Fruit fly (Drosophila melanogaster) whole organism, embryonic: ENCODE measurements around the gene scny.

ENCODE experiments used
- CG10267 ChIP-seq: fragments of 200-800 bp; sonication (Bioruptor generic); optimal IDR thresholded peaks from 2 replicates; lab custom pipeline; 2018; ENCODE audit warnings: missing biosample characterization, mild to moderate bottlenecking, missing genetic modification characterization, moderate library complexity
- CG10979 ChIP-seq: fragments of 200-800 bp; sonication (Bioruptor generic); optimal IDR thresholded peaks from 2 replicates; lab custom pipeline; 2018; ENCODE audit warnings: missing biosample characterization, mild to moderate bottlenecking, missing genetic modification characterization, moderate library complexity
- CG11398 ChIP-seq: fragments of 200-800 bp; sonication (Bioruptor generic); optimal IDR thresholded peaks from 2 replicates; lab custom pipeline; 2016; ENCODE audit warnings: missing biosample characterization, missing genetic modification characterization
- CG11456 ChIP-seq: fragments of 200-800 bp; sonication (Bioruptor generic); IDR thresholded peaks from 3 replicates; pipeline ENCODE4 v1.3.6; 2022; ENCODE audit warnings: missing biosample characterization, missing genetic modification characterization
- CG11695 ChIP-seq: fragments of 200-800 bp; sonication (Bioruptor generic); IDR thresholded peaks from 3 replicates; pipeline ENCODE4 v1.3.6; 2022; ENCODE audit warnings: missing biosample characterization, missing genetic modification characterization
- CG12391 ChIP-seq: fragments of 200-800 bp; sonication (Bioruptor generic); optimal IDR thresholded peaks from 3 replicates; lab custom pipeline; 2018; ENCODE audit warnings: missing biosample characterization, mild to moderate bottlenecking, missing genetic modification characterization, moderate library complexity
- CG12659 ChIP-seq: fragments of 200-800 bp; sonication (Bioruptor generic); optimal IDR thresholded peaks from 3 replicates; lab custom pipeline; 2017; ENCODE audit warnings: mild to moderate bottlenecking, missing biosample characterization, missing genetic modification reagents, missing genetic modification characterization
- CG14050 ChIP-seq: fragments of 200-800 bp; sonication (Bioruptor generic); IDR thresholded peaks from 3 replicates; pipeline ENCODE4 v1.3.6; 2022; ENCODE audit warnings: missing biosample characterization, missing genetic modification characterization
- CG14441 ChIP-seq: fragments of 200-800 bp; sonication (Bioruptor generic); IDR thresholded peaks from 2 replicates; pipeline ENCODE4 v1.3.6; 2022; ENCODE audit warnings: missing biosample characterization, missing genetic modification characterization
- CG15696 ChIP-seq: fragments of 200-800 bp; sonication (Bioruptor generic); optimal IDR thresholded peaks from 2 replicates; lab custom pipeline; 2019; ENCODE audit warnings: missing biosample characterization, mild to moderate bottlenecking, missing genetic modification characterization, moderate library complexity
- CG16779 ChIP-seq: fragments of 200-800 bp; sonication (Bioruptor generic); IDR thresholded peaks from 2 replicates; pipeline ENCODE4 v1.3.6; 2022; ENCODE audit warnings: missing biosample characterization, missing genetic modification characterization
- CG18262 ChIP-seq: fragments of 200-800 bp; optimal IDR thresholded peaks from 3 replicates; lab custom pipeline; 2019; ENCODE audit warnings: missing biosample characterization, mild to moderate bottlenecking, missing genetic modification characterization, moderate library complexity
- CG2199 ChIP-seq: fragments of 200-800 bp; sonication (Bioruptor generic); IDR thresholded peaks from 3 replicates; pipeline ENCODE4 v1.3.6; 2022; ENCODE audit warnings: missing biosample characterization, missing genetic modification characterization
- CG4730 ChIP-seq: fragments of 200-800 bp; sonication (Bioruptor generic); IDR thresholded peaks from 2 replicates; pipeline ENCODE4 v1.3.6; 2022; ENCODE audit warnings: missing biosample characterization, missing genetic modification characterization
- CG6175 ChIP-seq: fragments of 200-800 bp; sonication (Bioruptor generic); IDR thresholded peaks from 3 replicates; pipeline ENCODE4 v1.3.6; 2022; ENCODE audit warnings: missing biosample characterization, missing genetic modification characterization
- CG6683 ChIP-seq: fragments of 200-800 bp; sonication (Bioruptor generic); optimal IDR thresholded peaks from 2 replicates; lab custom pipeline; 2017; ENCODE audit warnings: missing biosample characterization, mild to moderate bottlenecking, missing genetic modification characterization, missing genetic modification reagents
- CG7556 ChIP-seq: fragments of 200-800 bp; sonication (Bioruptor generic); optimal IDR thresholded peaks from 2 replicates; lab custom pipeline; 2017; ENCODE audit warnings: missing biosample characterization, mild to moderate bottlenecking, missing genetic modification characterization
- CHES-1-like ChIP-seq: fragments of 200-800 bp; sonication (Bioruptor generic); optimal IDR thresholded peaks from 2 replicates; lab custom pipeline; 2016; ENCODE audit warnings: missing biosample characterization, missing genetic modification characterization
- CkIIα-i1 ChIP-seq: fragments of 200-800 bp; sonication (Bioruptor generic); IDR thresholded peaks from 2 replicates; pipeline ENCODE4 v1.3.6; 2022; ENCODE audit warnings: missing biosample characterization, missing genetic modification characterization
- Doc3 ChIP-seq: fragments of 200-800 bp; sonication (Bioruptor generic); IDR thresholded peaks from 3 replicates; pipeline ENCODE4 v1.3.6; 2022; ENCODE audit warnings: missing biosample characterization, missing genetic modification characterization; ENCODE audit not compliant: partially characterized antibody
- Fer1 ChIP-seq: fragments of 200-800 bp; sonication (Bioruptor generic); optimal IDR thresholded peaks from 2 replicates; lab custom pipeline; 2017; ENCODE audit warnings: missing biosample characterization, mild to moderate bottlenecking, missing genetic modification characterization
- Fer3 ChIP-seq: fragments of 200-800 bp; sonication (Bioruptor generic); optimal IDR thresholded peaks from 2 replicates; lab custom pipeline; 2018; ENCODE audit warnings: missing biosample characterization, mild to moderate bottlenecking, missing genetic modification characterization, moderate library complexity
- Hr3 ChIP-seq: fragments of 200-800 bp; sonication (Bioruptor generic); optimal IDR thresholded peaks from 3 replicates; lab custom pipeline; 2016; ENCODE audit warnings: missing biosample characterization, missing genetic modification characterization
- Hr51 ChIP-seq, 2 experiments: fragments of 200-800 bp; sonication (Bioruptor generic); optimal IDR thresholded peaks; 2 replicates in 1 of 2; 3 replicates in 1 of 2; lab custom pipeline; 2016 to 2018; ENCODE audit warnings: missing biosample characterization in 2 of 2, missing genetic modification characterization in 2 of 2, mild to moderate bottlenecking in 1 of 2, moderate library complexity in 1 of 2
- Lhr ChIP-seq: fragments of 200-800 bp; sonication (Bioruptor generic); optimal IDR thresholded peaks from 3 replicates; lab custom pipeline; 2017; ENCODE audit warnings: mild to moderate bottlenecking, missing biosample characterization, missing genetic modification reagents, missing genetic modification characterization
- Mad ChIP-seq: fragments of 200-800 bp; sonication (Bioruptor generic); optimal IDR thresholded peaks from 2 replicates; lab custom pipeline; 2016; ENCODE audit warnings: missing biosample characterization, missing genetic modification characterization
- Poxn ChIP-seq: fragments of 200-800 bp; sonication (Bioruptor generic); IDR thresholded peaks from 2 replicates; pipeline ENCODE4 v1.3.6; 2022; ENCODE audit warnings: missing biosample characterization, missing genetic modification characterization
- Tbp ChIP-seq: fragments of >200 bp; optimal IDR thresholded peaks from 2 replicates; lab custom pipeline; 2018; ENCODE audit warnings: missing biosample characterization, missing genetic modification characterization
- Xbp1 ChIP-seq: fragments of 200-800 bp; sonication (Bioruptor generic); optimal IDR thresholded peaks from 3 replicates; lab custom pipeline; 2016; ENCODE audit warnings: missing biosample characterization, mild to moderate bottlenecking, missing genetic modification characterization
- ab ChIP-seq: fragments of 200-800 bp; sonication (Bioruptor generic); optimal IDR thresholded peaks from 2 replicates; lab custom pipeline; 2016; ENCODE audit warnings: missing biosample characterization, missing genetic modification characterization
- al ChIP-seq: fragments of 200-800 bp; sonication (Bioruptor generic); IDR thresholded peaks from 2 replicates; pipeline ENCODE4 v1.3.6; 2022; ENCODE audit warnings: missing biosample characterization, missing genetic modification characterization
- cg ChIP-seq: fragments of 200-800 bp; sonication (Bioruptor generic); optimal IDR thresholded peaks from 3 replicates; lab custom pipeline; 2019; ENCODE audit warnings: missing biosample characterization, mild to moderate bottlenecking, missing genetic modification characterization, moderate library complexity
- chinmo ChIP-seq: fragments of 200-800 bp; sonication (Bioruptor generic); IDR thresholded peaks from 4 replicates; pipeline ENCODE4 v1.3.6; 2022; ENCODE audit warnings: missing biosample characterization, missing genetic modification characterization; ENCODE audit not compliant: partially characterized antibody
- chm ChIP-seq: fragments of 200-800 bp; sonication (Bioruptor generic); IDR thresholded peaks from 2 replicates; pipeline ENCODE4 v1.3.6; 2022; ENCODE audit warnings: missing biosample characterization, missing genetic modification characterization
- ci ChIP-seq: fragments of 200-800 bp; sonication (Bioruptor generic); IDR thresholded peaks from 3 replicates; pipeline ENCODE4 v1.3.6; 2022; ENCODE audit warnings: missing biosample characterization, missing genetic modification characterization
- ftz-f1 ChIP-seq: fragments of 200-800 bp; sonication (Bioruptor generic); optimal IDR thresholded peaks from 2 replicates; lab custom pipeline; 2016; ENCODE audit warnings: missing biosample characterization, missing genetic modification characterization
- gcm ChIP-seq: fragments of 200-800 bp; sonication (Bioruptor generic); optimal IDR thresholded peaks from 2 replicates; lab custom pipeline; 2019; ENCODE audit warnings: missing biosample characterization, mild to moderate bottlenecking, missing genetic modification characterization, moderate library complexity
- grn ChIP-seq: fragments of 200-800 bp; sonication (Bioruptor generic); optimal IDR thresholded peaks from 3 replicates; lab custom pipeline; 2017; ENCODE audit warnings: missing biosample characterization, missing genetic modification characterization
- lov ChIP-seq, 2 experiments: fragments of 200-800 bp in 1 of 2; fragments of >200 bp in 1 of 2; sonication (Bioruptor generic) in 1 of 2; IDR thresholded peaks in 1 of 2; optimal IDR thresholded peaks in 1 of 2; 2 replicates in 1 of 2; 3 replicates in 1 of 2; pipeline versions ENCODE4 v1.3.6 to Lab custom; 2017 to 2022; ENCODE audit warnings: missing biosample characterization in 1 of 2, missing genetic modification characterization in 1 of 2
- mirr ChIP-seq: fragments of 200-800 bp; sonication (Bioruptor generic); optimal IDR thresholded peaks from 3 replicates; lab custom pipeline; 2018; ENCODE audit warnings: missing biosample characterization, mild to moderate bottlenecking, missing genetic modification characterization
- nau ChIP-seq: fragments of 200-800 bp; sonication (Bioruptor generic); optimal IDR thresholded peaks from 3 replicates; lab custom pipeline; 2017; ENCODE audit warnings: missing biosample characterization, mild to moderate bottlenecking, missing genetic modification characterization, missing genetic modification reagents
- odd ChIP-seq: fragments of 200-800 bp; sonication (Bioruptor generic); optimal IDR thresholded peaks from 2 replicates; lab custom pipeline; 2017; ENCODE audit warnings: missing biosample characterization, mild to moderate bottlenecking, missing genetic modification characterization
- otp ChIP-seq: fragments of 200-800 bp; sonication (Bioruptor generic); IDR thresholded peaks from 3 replicates; pipeline ENCODE4, ENCODE4 v1.3.6; 2022; ENCODE audit warnings: missing biosample characterization, missing genetic modification characterization
- pan ChIP-seq, 4 experiments: fragments of >200 bp in 3 of 4; fragments of 200-800 bp in 1 of 4; sonication (Bioruptor generic) in 1 of 4; optimal IDR thresholded peaks in 3 of 4; IDR thresholded peaks in 1 of 4; 2 replicates each; pipeline versions ENCODE4 v1.3.6 to Lab custom; 2017 to 2022; ENCODE audit warnings: missing biosample characterization in 2 of 4, missing genetic modification characterization in 2 of 4, mixed read lengths in 1 of 4
- ro ChIP-seq: fragments of 200-800 bp; sonication (Bioruptor generic); IDR thresholded peaks from 2 replicates; pipeline ENCODE4 v1.3.6; 2022; ENCODE audit warnings: missing biosample characterization, missing genetic modification characterization
- ssp ChIP-seq: fragments of 200-800 bp; sonication (Bioruptor generic); IDR thresholded peaks from 2 replicates; pipeline ENCODE4 v1.3.6; 2022; ENCODE audit warnings: missing biosample characterization, missing genetic modification characterization
- tin ChIP-seq: fragments of 200-800 bp; sonication (Bioruptor generic); optimal IDR thresholded peaks from 3 replicates; lab custom pipeline; 2016; ENCODE audit warnings: missing biosample characterization, missing genetic modification characterization
- tna ChIP-seq: fragments of 200-800 bp; sonication (Bioruptor generic); IDR thresholded peaks from 2 replicates; pipeline ENCODE4 v1.3.6; 2022; ENCODE audit warnings: missing biosample characterization, missing genetic modification characterization; ENCODE audit not compliant: partially characterized antibody
- tup ChIP-seq: fragments of 200-800 bp; sonication (Bioruptor generic); optimal IDR thresholded peaks from 2 replicates; lab custom pipeline; 2016; ENCODE audit warnings: missing biosample characterization, mild to moderate bottlenecking, missing genetic modification characterization, moderate library complexity

Gene scny

DNA sequence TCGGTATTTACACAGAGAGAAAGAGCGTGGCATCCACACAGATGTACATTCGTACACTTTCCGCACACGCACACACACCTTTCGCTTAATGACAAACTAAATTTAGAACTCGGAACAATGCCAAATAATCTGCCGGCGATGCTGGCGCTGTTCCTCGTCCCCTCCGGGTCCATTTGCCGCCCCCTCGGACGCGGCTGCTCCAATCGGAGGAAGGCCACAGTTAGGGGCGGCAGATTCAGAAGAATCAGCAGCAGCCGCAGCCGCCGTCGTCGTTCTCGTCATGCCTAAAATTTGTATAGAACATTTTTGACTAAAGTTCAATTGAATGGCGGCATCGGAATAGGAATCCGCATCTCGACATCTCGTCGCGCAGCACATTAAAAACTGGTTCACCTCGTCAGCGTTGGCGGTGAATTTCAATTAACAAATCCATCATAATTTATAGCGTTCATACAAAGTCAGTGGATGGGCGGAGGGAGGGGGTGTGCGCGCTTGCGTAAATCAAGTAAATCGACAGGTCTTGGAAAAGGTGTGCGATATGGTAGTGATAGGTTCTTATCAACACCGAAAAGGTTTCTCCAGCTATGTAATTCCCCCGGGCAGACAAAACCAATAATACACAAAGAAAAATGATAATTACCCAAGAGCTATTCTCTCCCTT is 39.9 kb downstream of the scny start (continued):
- TF ChIP-seq CG6683 (GFP tag; lab: Kevin White, UChicago) (no peak), otp (GFP tag; lab: Robert Waterston, UW) (peak; percentile 54; the same call in 1 of the 3 replicates), ssp (no peak), CG11695 (GFP tag; lab: Robert Waterston, UW) (no peak), ro (GFP tag; lab: Robert Waterston, UW) (no peak), ci (GFP tag; lab: Robert Waterston, UW) (peak; percentile 32; the same call in 1 of the 3 replicates), CG14441 (GFP tag; lab: Robert Waterston, UW) (no peak), Xbp1 (no peak), pan (optimal IDR thresholded peaks at IDR 0.05; lab: Kevin White, UChicago) (no peak), pan (GFP tag; optimal IDR thresholded peaks at IDR 0.05 in 1 of 2, IDR thresholded peaks at IDR 0.05 in 1 of 2) (peak in 1 of 2 experiments; percentile 59), cg (peak; percentile 3), CG10979 (tag; lab: Kevin White, UChicago) (no peak), al (GFP tag; lab: Robert Waterston, UW) (no peak), CG11456 (GFP tag; lab: Robert Waterston, UW) (no peak), tna (GFP tag; lab: Robert Waterston, UW) (no peak), chinmo (GFP tag; lab: Robert Waterston, UW) (0 out of 4 replicates have a peak, but pooled peaks have one; percentile 73), Hr51 (GFP tag; optimal IDR thresholded peaks at IDR 0.05; lab: Kevin White, UChicago) (no peak), ftz-f1 (GFP tag; lab: Kevin White, UChicago) (peak; percentile 88), CHES-1-like (peak; percentile 6), nau (GFP tag; lab: Kevin White, UChicago) (peak; percentile 6), CG11398 (GFP tag; lab: Kevin White, UChicago) (no peak), tup (GFP tag; lab: Kevin White, UChicago) (no peak), Doc3 (GFP tag; lab: Robert Waterston, UW) (no peak), CkIIα-i1 (GFP tag; lab: Robert Waterston, UW) (no peak), mirr (GFP tag; lab: Kevin White, UChicago) (peak; percentile 19), Lhr (GFP tag; lab: Kevin White, UChicago) (no peak), Fer3 (tag; lab: Kevin White, UChicago) (no peak), lov (optimal IDR thresholded peaks at IDR 0.05; lab: Kevin White, UChicago) (no peak), lov (GFP tag; IDR thresholded peaks at IDR 0.05; lab: Robert Waterston, UW) (no peak), CG12391 (tag; lab: Kevin White, UChicago) (no peak), Poxn (no peak), CG4730 (no peak), CG6175 (GFP tag; lab: Robert Waterston, UW) (no peak), CG2199 (GFP tag; lab: Robert Waterston, UW) (no peak), Tbp (no peak), odd (GFP tag; lab: Kevin White, UChicago) (peak; percentile 15), CG16779 (GFP tag; lab: Robert Waterston, UW) (no peak), tin (GFP tag; lab: Kevin White, UChicago) (no peak), CG14050 (GFP tag; lab: Robert Waterston, UW) (no peak), CG7556 (GFP tag; lab: Kevin White, UChicago) (no peak), Hr3 (GFP tag; lab: Kevin White, UChicago) (no peak), gcm (GFP tag; lab: Kevin White, UChicago) (no peak), CG12659 (GFP tag; lab: Kevin White, UChicago) (no peak), Fer1 (no peak), ab (GFP tag; lab: Kevin White, UChicago) (no peak), CG10267 (tag; lab: Kevin White, UChicago) (no peak), CG15696 (tag; lab: Kevin White, UChicago) (no peak), grn (peak; percentile 46), Mad (GFP tag; lab: Kevin White, UChicago) (no peak), chm (GFP tag; lab: Robert Waterston, UW) (0 out of 2 replicates have a peak, but pooled peaks have one; percentile 7), CG18262 (tag; lab: Kevin White, UChicago) (no peak)
